Fruit fly (Drosophila melanogaster) whole organism, adult: Measurements from ENCODE around the gene CG42671.

ENCODE experiments used
- CG11617 ChIP-seq: fragments of 200-800 bp; sonication (Bioruptor generic); optimal IDR thresholded peaks from 2 replicates; lab custom pipeline; 2017; ENCODE audit warnings: mild to moderate bottlenecking, missing biosample characterization, missing genetic modification reagents, missing genetic modification characterization
- CG12768 ChIP-seq: fragments of 200-800 bp; sonication (Bioruptor generic); optimal IDR thresholded peaks from 2 replicates; lab custom pipeline; 2017; ENCODE audit warnings: missing biosample characterization, missing genetic modification characterization, mild to moderate bottlenecking, moderate library complexity, missing genetic modification reagents
- CG14711 ChIP-seq: fragments of 200-800 bp; sonication (Bioruptor generic); optimal IDR thresholded peaks from 2 replicates; lab custom pipeline; 2018; ENCODE audit warnings: missing biosample characterization, mild to moderate bottlenecking, missing genetic modification characterization, moderate library complexity
- CG1620 ChIP-seq: fragments of 200-800 bp; sonication (Bioruptor generic); optimal IDR thresholded peaks from 2 replicates; lab custom pipeline; 2016; ENCODE audit warnings: missing biosample characterization, missing genetic modification characterization
- CG33017 ChIP-seq: fragments of 200-800 bp; sonication (Bioruptor generic); optimal IDR thresholded peaks from 2 replicates; lab custom pipeline; 2018; ENCODE audit warnings: missing biosample characterization, mild to moderate bottlenecking, missing genetic modification characterization, moderate library complexity
- CG5204 ChIP-seq: fragments of 200-800 bp; sonication (Bioruptor generic); optimal IDR thresholded peaks from 2 replicates; lab custom pipeline; 2016; ENCODE audit warnings: missing biosample characterization, missing genetic modification characterization
- CG7045 ChIP-seq: fragments of 200-800 bp; sonication (Bioruptor generic); optimal IDR thresholded peaks from 2 replicates; lab custom pipeline; 2017; ENCODE audit warnings: missing biosample characterization, mild to moderate bottlenecking, missing genetic modification characterization
- CG7101 ChIP-seq: fragments of 200-800 bp; sonication (Bioruptor generic); optimal IDR thresholded peaks from 2 replicates; lab custom pipeline; 2018; ENCODE audit warnings: missing biosample characterization, mild to moderate bottlenecking, missing genetic modification characterization, moderate library complexity
- Clk ChIP-seq: fragments of 200-800 bp; sonication (Bioruptor generic); optimal IDR thresholded peaks from 2 replicates; lab custom pipeline; 2017; ENCODE audit warnings: missing biosample characterization, missing genetic modification characterization
- Crg-1 ChIP-seq: fragments of 200-800 bp; sonication (Bioruptor generic); optimal IDR thresholded peaks from 2 replicates; lab custom pipeline; 2016; ENCODE audit warnings: missing biosample characterization, missing genetic modification characterization
- Hr96 ChIP-seq: fragments of 200-800 bp; sonication (Bioruptor generic); optimal IDR thresholded peaks from 2 replicates; lab custom pipeline; 2016; ENCODE audit warnings: missing biosample characterization, missing genetic modification characterization
- Mnt ChIP-seq: fragments of 200-800 bp; sonication (Bioruptor generic); optimal IDR thresholded peaks from 2 replicates; lab custom pipeline; 2016; ENCODE audit warnings: missing biosample characterization, mild to moderate bottlenecking, missing genetic modification characterization
- bab1 ChIP-seq: fragments of 200-800 bp; sonication (Bioruptor generic); optimal IDR thresholded peaks from 3 replicates; lab custom pipeline; 2019; ENCODE audit warnings: missing biosample characterization, mild to moderate bottlenecking, missing genetic modification characterization, moderate library complexity
- cic ChIP-seq: fragments of 200-800 bp; sonication (Bioruptor generic); optimal IDR thresholded peaks from 2 replicates; lab custom pipeline; 2017; ENCODE audit warnings: missing biosample characterization, mild to moderate bottlenecking, missing genetic modification characterization, moderate library complexity
- cnc ChIP-seq, 2 experiments: fragments of >200 bp; optimal IDR thresholded peaks; 2 replicates each; lab custom pipeline; 2017
- kay ChIP-seq: fragments of 200-800 bp; sonication (Bioruptor generic); peaks from one replicate; lab custom pipeline; 2016; ENCODE audit warnings: missing biosample characterization, missing genetic modification characterization, borderline replicate concordance
- ovo ChIP-seq: fragments of 200-800 bp; sonication (Bioruptor generic); optimal IDR thresholded peaks from 2 replicates; lab custom pipeline; 2016; ENCODE audit warnings: missing biosample characterization, missing genetic modification characterization
- pad ChIP-seq: fragments of 200-800 bp; sonication (Bioruptor generic); optimal IDR thresholded peaks from 3 replicates; lab custom pipeline; 2017; ENCODE audit warnings: missing biosample characterization, missing genetic modification characterization, mild to moderate bottlenecking, moderate library complexity, missing genetic modification reagents
- tj ChIP-seq: fragments of 200-800 bp; sonication (Bioruptor generic); optimal IDR thresholded peaks from 3 replicates; lab custom pipeline; 2017; ENCODE audit warnings: missing biosample characterization, mild to moderate bottlenecking, missing genetic modification characterization, moderate library complexity
- toe ChIP-seq: fragments of 200-800 bp; sonication (Bioruptor generic); optimal IDR thresholded peaks from 2 replicates; lab custom pipeline; 2016; ENCODE audit warnings: missing biosample characterization, missing genetic modification characterization

The CG42671 gene

dm6 chr3L:11261456-11262082 lies 47.3 kb downstream of the CG42671 start:
- peak; percentile 90 for TF ChIP-seq CG7101 (tag; lab: Kevin White, UChicago)
- TF ChIP-seq ovo (GFP tag; lab: Kevin White, UChicago): peak; percentile 34
- peak; percentile 89 for TF ChIP-seq CG14711
- no peak for TF ChIP-seq Mnt
- TF ChIP-seq CG7045 (GFP tag; lab: Kevin White, UChicago): peak; percentile 88
- TF ChIP-seq Crg-1 (GFP tag; lab: Kevin White, UChicago): no peak
- TF ChIP-seq pad (GFP tag; lab: Kevin White, UChicago): peak; percentile 74
- TF ChIP-seq CG12768 (GFP tag; lab: Kevin White, UChicago): peak; percentile 41
- TF ChIP-seq Hr96: no peak
- TF ChIP-seq CG5204 (GFP tag; lab: Kevin White, UChicago): no peak
- TF ChIP-seq toe (GFP tag; lab: Kevin White, UChicago): no peak
- peak; percentile 86 for TF ChIP-seq CG33017 (tag; lab: Kevin White, UChicago)
- TF ChIP-seq kay: no peak
- no peak for TF ChIP-seq Clk (GFP tag; lab: Kevin White, UChicago)
- no peak for TF ChIP-seq cnc (optimal IDR thresholded peaks at IDR 0.05; lab: Kevin White, UChicago)
- peak; percentile 79 for TF ChIP-seq CG11617 (GFP tag; lab: Kevin White, UChicago)
- TF ChIP-seq tj: peak; percentile 73
- TF ChIP-seq cic (GFP tag; lab: Kevin White, UChicago): peak; percentile 14
- TF ChIP-seq CG1620 (GFP tag; lab: Kevin White, UChicago): peak; percentile 18
- TF ChIP-seq bab1 (GFP tag; lab: Kevin White, UChicago): peak; percentile 96

dm6 chr3L:11262159-11262558 lies 47.9 kb downstream of the CG42671 start:
- TF ChIP-seq Mnt: no peak
- TF ChIP-seq kay: peak; percentile 76
- no peak for TF ChIP-seq bab1 (GFP tag; lab: Kevin White, UChicago)
- TF ChIP-seq CG14711: no peak
- TF ChIP-seq CG5204 (GFP tag; lab: Kevin White, UChicago): no peak
- no peak for TF ChIP-seq CG7101 (tag; lab: Kevin White, UChicago)
- no peak for TF ChIP-seq CG12768 (GFP tag; lab: Kevin White, UChicago)

DNA sequence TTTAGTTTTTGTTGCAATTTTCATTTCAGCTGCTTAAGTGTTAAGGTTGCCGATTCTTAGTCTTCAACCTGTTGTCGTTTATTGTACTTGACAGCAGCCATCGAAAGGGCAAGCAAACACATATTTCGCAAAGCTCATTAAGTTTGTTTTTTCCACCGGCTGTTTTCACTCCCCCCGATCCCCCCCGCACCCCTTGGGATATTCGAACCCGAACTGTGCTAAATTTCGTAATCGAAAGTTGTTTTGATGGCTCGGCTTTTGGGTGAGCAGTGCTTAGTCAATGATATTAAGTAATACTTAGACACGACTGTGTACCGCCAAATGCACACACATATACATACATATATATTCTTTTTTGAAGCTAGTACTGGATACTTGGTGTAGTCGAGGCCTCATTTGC lies 49.7 kb downstream of the CG42671 start:
- TF ChIP-seq kay: peak; percentile 54
- no peak for TF ChIP-seq toe (GFP tag; lab: Kevin White, UChicago)
- TF ChIP-seq CG12768 (GFP tag; lab: Kevin White, UChicago): peak; percentile 61
- TF ChIP-seq CG7101 (tag; lab: Kevin White, UChicago): no peak
- TF ChIP-seq CG7045 (GFP tag; lab: Kevin White, UChicago): no peak
- TF ChIP-seq Clk (GFP tag; lab: Kevin White, UChicago): no peak
- TF ChIP-seq CG33017 (tag; lab: Kevin White, UChicago): peak; percentile 11
- TF ChIP-seq tj: peak; percentile 97

DNA sequence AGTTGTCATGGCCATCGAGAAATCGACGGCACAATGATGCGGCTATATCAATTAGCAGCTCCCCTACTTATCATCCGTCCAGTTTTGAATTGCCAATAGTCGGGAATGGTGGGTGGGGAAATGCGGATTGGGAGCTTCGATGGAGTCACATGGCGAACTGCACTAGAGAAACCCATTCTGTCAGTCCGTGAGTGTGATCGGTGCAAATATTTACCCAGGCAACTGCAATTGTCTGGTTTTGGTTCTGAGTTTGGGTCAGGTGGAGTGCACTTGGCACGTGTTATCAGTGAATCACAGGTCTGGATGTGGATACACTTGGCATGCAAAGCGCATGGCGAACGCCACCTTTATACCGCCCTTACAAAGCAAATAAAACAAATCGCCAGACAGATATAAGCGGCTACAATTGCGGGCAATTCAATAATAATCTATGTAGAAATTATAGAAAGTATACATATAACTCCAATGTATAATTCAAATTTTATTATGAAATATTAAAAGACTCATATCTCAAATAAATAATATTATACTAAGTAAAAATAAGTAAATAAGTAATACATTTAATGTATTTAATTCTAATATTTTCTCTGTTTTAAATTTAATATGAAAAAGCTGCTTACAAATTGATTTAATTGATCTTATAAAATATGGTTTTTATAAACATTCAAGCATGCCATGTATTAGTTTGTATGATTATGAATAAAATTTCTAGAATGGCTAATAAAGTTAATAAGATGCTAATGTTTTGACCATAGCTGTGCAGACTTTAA lies 58.1 kb downstream of the CG42671 start:
- no peak for TF ChIP-seq Hr96
- TF ChIP-seq cic (GFP tag; lab: Kevin White, UChicago): peak; percentile 57
- TF ChIP-seq kay: peak; percentile 79
- peak; percentile 82 for TF ChIP-seq CG7101 (tag; lab: Kevin White, UChicago)
- TF ChIP-seq Crg-1 (GFP tag; lab: Kevin White, UChicago): no peak
- TF ChIP-seq pad (GFP tag; lab: Kevin White, UChicago): peak; percentile 25
- peak; percentile 87 for TF ChIP-seq CG33017 (tag; lab: Kevin White, UChicago)
- TF ChIP-seq ovo (GFP tag; lab: Kevin White, UChicago): no peak
- TF ChIP-seq CG12768 (GFP tag; lab: Kevin White, UChicago): peak; percentile 83
- no peak for TF ChIP-seq toe (GFP tag; lab: Kevin White, UChicago)
- no peak for TF ChIP-seq Clk (GFP tag; lab: Kevin White, UChicago)
- peak; percentile 3 for TF ChIP-seq CG7045 (GFP tag; lab: Kevin White, UChicago)
- no peak for TF ChIP-seq cnc (optimal IDR thresholded peaks at IDR 0.05; lab: Kevin White, UChicago)
- peak; percentile 74 for TF ChIP-seq Mnt
- TF ChIP-seq CG11617 (GFP tag; lab: Kevin White, UChicago): peak; percentile 65
- peak; percentile 76 for TF ChIP-seq CG14711
- no peak for TF ChIP-seq CG5204 (GFP tag; lab: Kevin White, UChicago)
- peak; percentile 39 for TF ChIP-seq bab1 (GFP tag; lab: Kevin White, UChicago)
- TF ChIP-seq CG1620 (GFP tag; lab: Kevin White, UChicago): peak; percentile 21
- TF ChIP-seq tj: no peak

DNA sequence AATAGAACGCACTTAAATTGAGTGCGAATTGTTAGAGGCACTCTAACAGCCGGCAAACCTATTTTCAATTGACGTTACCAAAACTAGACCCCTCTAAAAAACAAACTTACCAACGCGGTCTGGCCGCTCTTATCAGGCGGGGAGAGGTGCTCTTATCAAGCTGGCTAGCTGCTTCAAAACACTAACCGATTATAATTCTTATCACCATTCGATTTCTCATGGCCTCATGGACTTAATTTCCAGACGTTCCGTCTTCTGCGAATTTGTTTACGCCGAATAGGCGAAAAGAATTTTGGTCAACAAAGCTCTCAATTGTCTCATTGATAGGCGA lies 58.7 kb downstream of the CG42671 start:
- TF ChIP-seq CG12768 (GFP tag; lab: Kevin White, UChicago): no peak
- TF ChIP-seq Clk (GFP tag; lab: Kevin White, UChicago): no peak
- TF ChIP-seq CG14711: no peak
- TF ChIP-seq cnc (optimal IDR thresholded peaks at IDR 0.05; lab: Kevin White, UChicago): no peak
- TF ChIP-seq CG33017 (tag; lab: Kevin White, UChicago): no peak
- no peak for TF ChIP-seq CG7045 (GFP tag; lab: Kevin White, UChicago)
- TF ChIP-seq ovo (GFP tag; lab: Kevin White, UChicago): no peak
- no peak for TF ChIP-seq bab1 (GFP tag; lab: Kevin White, UChicago)
- TF ChIP-seq cic (GFP tag; lab: Kevin White, UChicago): no peak
- TF ChIP-seq CG11617 (GFP tag; lab: Kevin White, UChicago): no peak
- no peak for TF ChIP-seq Mnt
- no peak for TF ChIP-seq Crg-1 (GFP tag; lab: Kevin White, UChicago)
- TF ChIP-seq kay: no peak
- no peak for TF ChIP-seq pad (GFP tag; lab: Kevin White, UChicago)
